Fruit fly (Drosophila melanogaster): ENCODE data around the gene CG4069.

CG4069 gene

dm6 chr3L:12565422-12565821, 28.3 kb upstream of the CG4069 start (continued):
- TF ChIP-seq Neu2 (GFP tag; optimal IDR thresholded peaks at IDR 0.05; ENCODE audit: borderline replicate concordance): no peak
- no peak for TF ChIP-seq Doc2 (GFP tag; IDR thresholded peaks at IDR 0.05)
- no peak for TF ChIP-seq CG13624 (GFP tag; optimal IDR thresholded peaks at IDR 0.05)
- no peak for TF ChIP-seq CG13424 (tag; optimal IDR thresholded peaks at IDR 0.05)
- peak; percentile 13 for TF ChIP-seq CG4424 (GFP tag; optimal IDR thresholded peaks at IDR 0.05)
- peak; percentile 60 for TF ChIP-seq CG18262 (tag; optimal IDR thresholded peaks at IDR 0.05)
- peak; percentile 23 for TF ChIP-seq Blimp-1 (GFP tag; optimal IDR thresholded peaks at IDR 0.05)
- peak; percentile 16 for TF ChIP-seq CG33557 (GFP tag; optimal IDR thresholded peaks at IDR 0.05)
- TF ChIP-seq CG10654 (GFP tag; optimal IDR thresholded peaks at IDR 0.05): no peak
- no peak for TF ChIP-seq pzg (GFP tag; optimal IDR thresholded peaks at IDR 0.05)
- no peak for TF ChIP-seq caup (GFP tag; optimal IDR thresholded peaks at IDR 0.05; ENCODE audit: severe bottlenecking)
- no peak for TF ChIP-seq CG3726 (GFP tag; IDR thresholded peaks at IDR 0.05)
- TF ChIP-seq CG31441 (GFP tag; IDR thresholded peaks at IDR 0.05): 0 out of 2 replicates have a peak, but pooled peaks have one; percentile 24
- no peak for TF ChIP-seq CG10543 (GFP tag; optimal IDR thresholded peaks at IDR 0.05)
- TF ChIP-seq jing (GFP tag; optimal IDR thresholded peaks at IDR 0.05): no peak
- TF ChIP-seq disco-r (GFP tag; optimal IDR thresholded peaks at IDR 0.05): no peak
- TF ChIP-seq bsh (GFP tag; optimal IDR thresholded peaks at IDR 0.05): peak in 1 of 2 experiments; percentile 16
- TF ChIP-seq CG17829 (tag; optimal IDR thresholded peaks at IDR 0.05): peak; percentile 34
- peak; percentile 35 for TF ChIP-seq gem (tag; optimal IDR thresholded peaks at IDR 0.05)
- TF ChIP-seq Sox100B (GFP tag; optimal IDR thresholded peaks at IDR 0.05): peak; percentile 40
- TF ChIP-seq D (optimal IDR thresholded peaks at IDR 0.05): no peak
- peak; percentile 15 for TF ChIP-seq D (GFP tag; optimal IDR thresholded peaks at IDR 0.05)
- peak; percentile 32 for TF ChIP-seq phol (tag; optimal IDR thresholded peaks at IDR 0.05)
- no peak for TF ChIP-seq insv (GFP tag; optimal IDR thresholded peaks at IDR 0.05)
- TF ChIP-seq Oli (tag; optimal IDR thresholded peaks at IDR 0.05): peak; percentile 14
- peak; percentile 4 for TF ChIP-seq Med (GFP tag)
- no peak for TF ChIP-seq bbx (GFP tag; IDR thresholded peaks at IDR 0.05; ENCODE audit: partially characterized antibody)
- no peak for TF ChIP-seq CG8281 (tag; optimal IDR thresholded peaks at IDR 0.05)
- TF ChIP-seq CG2678 (tag; optimal IDR thresholded peaks at IDR 0.05): peak; percentile 40
- TF ChIP-seq gsb (GFP tag; IDR thresholded peaks at IDR 0.05): no peak
- TF ChIP-seq grau (tag; optimal IDR thresholded peaks at IDR 0.05): peak; percentile 27
- TF ChIP-seq nmo (GFP tag; optimal IDR thresholded peaks at IDR 0.05): peak; percentile 41
- TF ChIP-seq bcd (GFP tag; optimal IDR thresholded peaks at IDR 0.05): peak; percentile 22
- no peak for TF ChIP-seq exex (tag; optimal IDR thresholded peaks at IDR 0.05)
- peak; percentile 88 for TF ChIP-seq sens (GFP tag)
- TF ChIP-seq CoRest (tag; optimal IDR thresholded peaks at IDR 0.05): peak; percentile 22
- TF ChIP-seq CG8359 (GFP tag; optimal IDR thresholded peaks at IDR 0.05; ENCODE audit: borderline replicate concordance): no peak

- 0 out of 3 replicates have a peak, but pooled peaks have one; percentile 14 for TF ChIP-seq Opbp (GFP tag; IDR thresholded peaks at IDR 0.05; ENCODE audit: partially characterized antibody)
- TF ChIP-seq vvl (GFP tag; IDR thresholded peaks at IDR 0.05): peak; percentile 23; the same call in 1 of the 2 replicates
- 0 out of 3 replicates have a peak, but pooled peaks have one; percentile 18 for TF ChIP-seq CG11456 (GFP tag; IDR thresholded peaks at IDR 0.05)
- TF ChIP-seq ac (GFP tag; optimal IDR thresholded peaks at IDR 0.05): no peak
- peak; percentile 1 for TF ChIP-seq twi (tag; optimal IDR thresholded peaks at IDR 0.05)
- peak; percentile 94 for TF ChIP-seq sr (GFP tag; IDR thresholded peaks at IDR 0.05)
- peak; percentile 51; the same call in 1 of the 2 replicates for TF ChIP-seq ara (GFP tag; IDR thresholded peaks at IDR 0.05)
- no peak for TF ChIP-seq Bdp1 (GFP tag; optimal IDR thresholded peaks at IDR 0.05)
- peak; percentile 80 for TF ChIP-seq crol (GFP tag; IDR thresholded peaks at IDR 0.05)
These were observed 27.9 kb upstream of the CG4069 start for dm6 chr3L:12564979-12565378.
